Fruit fly (Drosophila melanogaster): Measurements from ENCODE around the gene CG7382.

CG7382 gene

DNA sequence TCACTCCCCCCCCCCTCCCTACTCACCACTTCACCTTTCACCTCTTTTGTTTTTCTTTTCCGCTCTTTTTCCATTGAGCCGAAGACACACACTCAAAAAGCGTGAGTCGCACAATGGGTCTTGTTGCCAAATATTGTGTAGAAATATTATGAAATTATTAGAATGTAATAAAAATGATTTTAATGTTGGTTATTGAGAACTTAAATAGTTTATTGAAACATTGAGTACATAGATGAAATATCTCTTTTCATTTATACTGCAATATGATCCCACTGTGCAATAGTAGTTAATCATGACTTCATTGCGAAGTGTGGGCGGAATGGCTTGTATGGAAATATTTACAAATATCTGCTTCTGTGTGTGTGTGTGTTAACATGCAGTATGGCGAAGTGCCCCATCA is 47.4 kb upstream of the CG7382 start (continued):
- TF ChIP-seq CG18764 (GFP tag; optimal IDR thresholded peaks at IDR 0.05) (no peak), scrt (GFP tag; optimal IDR thresholded peaks at IDR 0.05) (no peak), pros (GFP tag; optimal IDR thresholded peaks at IDR 0.05) (no peak), maf-S (GFP tag; optimal IDR thresholded peaks at IDR 0.05) (no peak), fu2 (GFP tag; optimal IDR thresholded peaks at IDR 0.05) (no peak), Aef1 (GFP tag; IDR thresholded peaks at IDR 0.05) (0 out of 3 replicates have a peak, but pooled peaks have one; percentile 18), Mes4 (GFP tag; optimal IDR thresholded peaks at IDR 0.05) (no peak), Oli (tag; optimal IDR thresholded peaks at IDR 0.05) (peak; percentile 7), CG10321 (GFP tag; IDR thresholded peaks at IDR 0.05) (no peak), CG4282 (GFP tag; optimal IDR thresholded peaks at IDR 0.05) (no peak), CoRest (tag; optimal IDR thresholded peaks at IDR 0.05) (no peak), CG9932 (GFP tag; IDR thresholded peaks at IDR 0.05) (no peak), CG5180 (GFP tag; optimal IDR thresholded peaks at IDR 0.05) (no peak), CG16779 (GFP tag; IDR thresholded peaks at IDR 0.05) (no peak), al (GFP tag; IDR thresholded peaks at IDR 0.05) (no peak), kay (GFP tag; optimal IDR thresholded peaks at IDR 0.05) (no peak), esg (GFP tag; conservative IDR thresholded peaks at IDR 0.05) (0 out of 2 replicates have a peak, but pooled peaks have one; percentile 20), pan (optimal IDR thresholded peaks at IDR 0.05) (no peak), pan (GFP tag; optimal IDR thresholded peaks at IDR 0.05 in 1 of 2, IDR thresholded peaks at IDR 0.05 in 1 of 2) (no peak), NFAT (GFP tag; IDR thresholded peaks at IDR 0.05) (no peak), D19B (GFP tag; optimal IDR thresholded peaks at IDR 0.05) (no peak), repo (GFP tag; optimal IDR thresholded peaks at IDR 0.05) (no peak), CG10654 (GFP tag; optimal IDR thresholded peaks at IDR 0.05) (no peak), z (GFP tag; IDR thresholded peaks at IDR 0.05) (0 out of 3 replicates have a peak, but pooled peaks have one; percentile 36), CG2678 (tag; optimal IDR thresholded peaks at IDR 0.05) (peak; percentile 20), CG12071 (GFP tag; optimal IDR thresholded peaks at IDR 0.05) (no peak), CG3995 (GFP tag; optimal IDR thresholded peaks at IDR 0.05) (no peak), fd96Cb (tag; optimal IDR thresholded peaks at IDR 0.05) (no peak), CG15479 (GFP tag; optimal IDR thresholded peaks at IDR 0.05) (no peak), CG18011 (GFP tag; optimal IDR thresholded peaks at IDR 0.05) (no peak), CG11085 (GFP tag; IDR thresholded peaks at IDR 0.05) (no peak), odd (GFP tag; optimal IDR thresholded peaks at IDR 0.05) (no peak), zf30C (GFP tag; optimal IDR thresholded peaks at IDR 0.05) (no peak), tll (GFP tag; optimal IDR thresholded peaks at IDR 0.05) (no peak), CG12769 (tag; optimal IDR thresholded peaks at IDR 0.05) (no peak), Dad (GFP tag; optimal IDR thresholded peaks at IDR 0.05) (no peak), CG31441 (GFP tag; IDR thresholded peaks at IDR 0.05) (0 out of 2 replicates have a peak, but pooled peaks have one; percentile 11), CG11560 (tag; IDR thresholded peaks at IDR 0.05) (no peak), Stat92E (GFP tag; optimal IDR thresholded peaks at IDR 0.05) (no peak), emc (GFP tag; optimal IDR thresholded peaks at IDR 0.05) (no peak), gem (tag; optimal IDR thresholded peaks at IDR 0.05) (peak; percentile 41), CG11696 (GFP tag; IDR thresholded peaks at IDR 0.05) (no peak), en (GFP tag; optimal IDR thresholded peaks at IDR 0.05) (no peak), jing (GFP tag; optimal IDR thresholded peaks at IDR 0.05) (no peak), dysf (GFP tag; IDR thresholded peaks at IDR 0.05) (no peak), CG13424 (tag; optimal IDR thresholded peaks at IDR 0.05) (no peak), CG11456 (GFP tag; IDR thresholded peaks at IDR 0.05) (0 out of 3 replicates have a peak, but pooled peaks have one; percentile 43), CG2129 (GFP tag; IDR thresholded peaks at IDR 0.05; ENCODE audit: partially characterized antibody) (no peak), Nf-YA (GFP tag; IDR thresholded peaks at IDR 0.05) (no peak), CG18476 (GFP tag; optimal IDR thresholded peaks at IDR 0.05) (no peak), unc-4 (GFP tag; IDR thresholded peaks at IDR 0.05; ENCODE audit: partially characterized antibody) (no peak)

Measured in whole organism, embryonic.